Fruit fly (Drosophila melanogaster): Measurements from ENCODE around the gene CG14722.
A peak's percentile ranks its signal among the peaks of the same experiment; 100 is the strongest.

The CG14722 gene

DNA sequence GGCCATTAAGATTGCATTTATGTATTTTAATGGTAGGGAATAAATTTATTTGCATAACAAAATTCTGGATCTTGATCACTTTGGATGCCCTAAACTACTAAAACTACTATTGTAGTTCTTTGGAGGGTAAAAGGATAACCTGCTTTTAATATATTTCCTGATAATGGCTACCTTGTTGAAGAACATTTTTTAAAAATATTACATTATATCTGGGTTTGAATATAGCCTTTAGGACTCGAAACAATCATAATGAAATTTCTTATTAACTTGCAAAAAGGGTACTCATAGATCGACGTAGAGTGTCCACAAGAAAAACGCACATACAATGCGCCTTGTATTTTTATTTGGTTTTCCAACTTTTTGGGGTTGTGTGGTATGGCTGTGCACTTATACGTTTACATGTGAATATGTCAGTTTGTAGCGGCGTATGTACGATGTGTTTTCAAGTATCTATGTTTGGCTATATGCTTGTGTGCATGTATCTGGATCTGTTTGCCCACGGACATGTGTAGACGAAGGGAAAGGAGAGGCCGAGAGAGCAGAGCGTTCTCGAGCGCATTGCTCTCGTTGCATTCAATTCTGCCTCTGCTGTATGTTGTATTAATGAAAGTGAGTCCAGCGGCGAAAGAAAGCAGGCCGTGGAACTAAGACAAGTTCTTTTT, 37.8 kb downstream of the CG14722 start (continued):
- TF ChIP-seq Hey (tag; optimal IDR thresholded peaks at IDR 0.05): no peak
- TF ChIP-seq Lhr (GFP tag; optimal IDR thresholded peaks at IDR 0.05): peak; percentile 74
- peak; percentile 41; the same call in 1 of the 3 replicates for TF ChIP-seq CG34422 (GFP tag; IDR thresholded peaks at IDR 0.05)
- TF ChIP-seq CG32767 (GFP tag; IDR thresholded peaks at IDR 0.05): no peak; the same call in none of the 2 replicates
- TF ChIP-seq CG8290 (GFP tag; optimal IDR thresholded peaks at IDR 0.05): peak; percentile 86
- TF ChIP-seq CG8290 (tag; optimal IDR thresholded peaks at IDR 0.05): peak in 1 of 2 experiments; percentile 22
- peak; percentile 98 for TF ChIP-seq sens (GFP tag)
- no peak for TF ChIP-seq CG16813 (GFP tag; IDR thresholded peaks at IDR 0.05; ENCODE audit: partially characterized antibody)
- TF ChIP-seq D (optimal IDR thresholded peaks at IDR 0.05): no peak
- TF ChIP-seq D (GFP tag; optimal IDR thresholded peaks at IDR 0.05): peak; percentile 79
- no peak for TF ChIP-seq Poxn (GFP tag; IDR thresholded peaks at IDR 0.05)
- TF ChIP-seq trem (tag; optimal IDR thresholded peaks at IDR 0.05): peak; percentile 81
- TF ChIP-seq Dip3 (GFP tag; optimal IDR thresholded peaks at IDR 0.05): no peak
- TF ChIP-seq YL-1 (GFP tag; optimal IDR thresholded peaks at IDR 0.05): no peak
- no peak for TF ChIP-seq Hr39 (optimal IDR thresholded peaks at IDR 0.05)
- TF ChIP-seq CG17912 (GFP tag; optimal IDR thresholded peaks at IDR 0.05): no peak
- TF ChIP-seq Asciz (GFP tag; optimal IDR thresholded peaks at IDR 0.05): peak; percentile 62
- no peak for TF ChIP-seq sr (GFP tag; IDR thresholded peaks at IDR 0.05)
- TF ChIP-seq ham (GFP tag; IDR thresholded peaks at IDR 0.05): no peak
- no peak for TF ChIP-seq CG11696 (GFP tag; IDR thresholded peaks at IDR 0.05)
- peak; percentile 63 for TF ChIP-seq CG12104 (GFP tag; optimal IDR thresholded peaks at IDR 0.05)
- peak; percentile 42 for TF ChIP-seq CG17385 (GFP tag; optimal IDR thresholded peaks at IDR 0.05)
- peak; percentile 33 for TF ChIP-seq disco-r (GFP tag; optimal IDR thresholded peaks at IDR 0.05)
- TF ChIP-seq CG18599 (GFP tag; optimal IDR thresholded peaks at IDR 0.05): peak; percentile 33
- peak; percentile 43 for TF ChIP-seq tap (tag; optimal IDR thresholded peaks at IDR 0.05)
- no peak for TF ChIP-seq Dfd (GFP tag; optimal IDR thresholded peaks at IDR 0.05)
- TF ChIP-seq Fer2 (tag; optimal IDR thresholded peaks at IDR 0.05): no peak
- TF ChIP-seq H2.0 (GFP tag; IDR thresholded peaks at IDR 0.05): peak; percentile 41; the same call in 1 of the 2 replicates
- no peak for TF ChIP-seq knrl (GFP tag; IDR thresholded peaks at IDR 0.05; ENCODE audit: partially characterized antibody)
- TF ChIP-seq CG1024 (GFP tag; IDR thresholded peaks at IDR 0.05): 0 out of 2 replicates have a peak, but pooled peaks have one; percentile 26
- TF ChIP-seq CG11398 (GFP tag; optimal IDR thresholded peaks at IDR 0.05): peak; percentile 40
- TF ChIP-seq CG10565 (GFP tag; optimal IDR thresholded peaks at IDR 0.05): peak; percentile 29
- TF ChIP-seq Spps (tag; optimal IDR thresholded peaks at IDR 0.05): peak; percentile 84
- no peak for TF ChIP-seq CG43689 (GFP tag; IDR thresholded peaks at IDR 0.05)
- TF ChIP-seq ewg (GFP tag; optimal IDR thresholded peaks at IDR 0.05): peak; percentile 66
- TF ChIP-seq vnd (GFP tag; IDR thresholded peaks at IDR 0.05; ENCODE audit: partially characterized antibody): no peak
- TF ChIP-seq ttk (GFP tag; IDR thresholded peaks at IDR 0.05): peak; percentile 51
- no peak for TF ChIP-seq Fer3 (tag; optimal IDR thresholded peaks at IDR 0.05)
- TF ChIP-seq CG14860 (GFP tag; IDR thresholded peaks at IDR 0.05; ENCODE audit: partially characterized antibody): no peak
- TF ChIP-seq CG9876 (GFP tag; optimal IDR thresholded peaks at IDR 0.05): no peak
- TF ChIP-seq Lpt (GFP tag; optimal IDR thresholded peaks at IDR 0.05): peak; percentile 61
- peak; percentile 44 for TF ChIP-seq CG17802 (tag; optimal IDR thresholded peaks at IDR 0.05)
- peak; percentile 36; the same call in 1 of the 3 replicates for TF ChIP-seq CG7357 (GFP tag; IDR thresholded peaks at IDR 0.05)
- no peak for TF ChIP-seq Blimp-1 (GFP tag; optimal IDR thresholded peaks at IDR 0.05)
- no peak for TF ChIP-seq CG11695 (GFP tag; IDR thresholded peaks at IDR 0.05)
- TF ChIP-seq H15 (GFP tag; IDR thresholded peaks at IDR 0.05): 0 out of 3 replicates have a peak, but pooled peaks have one; percentile 30
- TF ChIP-seq fd96Cb (tag; optimal IDR thresholded peaks at IDR 0.05): peak; percentile 92
- peak; percentile 76 for TF ChIP-seq Sox100B (GFP tag; optimal IDR thresholded peaks at IDR 0.05)
- TF ChIP-seq CG1603 (tag; optimal IDR thresholded peaks at IDR 0.05): peak; percentile 64
- peak; percentile 67; the same call in 1 of the 2 replicates for TF ChIP-seq lmd (GFP tag; IDR thresholded peaks at IDR 0.05)
